Fruit fly (Drosophila melanogaster) whole organism, adult: ENCODE results near the gene Prim2.

ENCODE experiments used
- CG12768 ChIP-seq: fragments of 200-800 bp; sonication (Bioruptor generic); optimal IDR thresholded peaks from 2 replicates; lab custom pipeline; 2017; ENCODE audit warnings: missing biosample characterization, missing genetic modification characterization, mild to moderate bottlenecking, moderate library complexity, missing genetic modification reagents
- CG14711 ChIP-seq: fragments of 200-800 bp; sonication (Bioruptor generic); optimal IDR thresholded peaks from 2 replicates; lab custom pipeline; 2018; ENCODE audit warnings: missing biosample characterization, mild to moderate bottlenecking, missing genetic modification characterization, moderate library complexity
- CG33017 ChIP-seq: fragments of 200-800 bp; sonication (Bioruptor generic); optimal IDR thresholded peaks from 2 replicates; lab custom pipeline; 2018; ENCODE audit warnings: missing biosample characterization, mild to moderate bottlenecking, missing genetic modification characterization, moderate library complexity
- CG5204 ChIP-seq: fragments of 200-800 bp; sonication (Bioruptor generic); optimal IDR thresholded peaks from 2 replicates; lab custom pipeline; 2016; ENCODE audit warnings: missing biosample characterization, missing genetic modification characterization
- CG7045 ChIP-seq: fragments of 200-800 bp; sonication (Bioruptor generic); optimal IDR thresholded peaks from 2 replicates; lab custom pipeline; 2017; ENCODE audit warnings: missing biosample characterization, mild to moderate bottlenecking, missing genetic modification characterization
- kay ChIP-seq: fragments of 200-800 bp; sonication (Bioruptor generic); peaks from one replicate; lab custom pipeline; 2016; ENCODE audit warnings: missing biosample characterization, missing genetic modification characterization, borderline replicate concordance
- ovo ChIP-seq: fragments of 200-800 bp; sonication (Bioruptor generic); optimal IDR thresholded peaks from 2 replicates; lab custom pipeline; 2016; ENCODE audit warnings: missing biosample characterization, missing genetic modification characterization
- tj ChIP-seq: fragments of 200-800 bp; sonication (Bioruptor generic); optimal IDR thresholded peaks from 3 replicates; lab custom pipeline; 2017; ENCODE audit warnings: missing biosample characterization, mild to moderate bottlenecking, missing genetic modification characterization, moderate library complexity

DNA sequence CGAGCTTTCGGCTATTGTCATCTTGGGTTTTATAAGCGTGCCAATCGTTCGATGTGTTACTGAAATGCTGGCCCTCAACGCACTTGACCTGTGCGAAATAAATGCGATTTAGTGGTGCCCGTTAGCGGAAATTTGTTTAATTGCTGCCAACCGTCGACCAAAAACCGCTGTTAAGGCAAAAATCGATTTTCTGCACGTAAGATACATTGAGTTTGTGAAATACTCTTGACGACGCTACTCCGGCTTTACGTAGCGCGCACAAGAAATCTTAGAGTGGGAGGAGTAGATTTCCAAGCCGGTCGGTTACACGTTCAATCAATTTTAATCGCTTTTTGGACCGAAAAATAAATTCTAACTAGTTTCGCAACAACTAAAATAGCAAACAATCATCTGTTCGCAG lies 14.1 kb upstream of the Prim2 start:
- TF ChIP-seq CG7045 (GFP tag; lab: Kevin White, UChicago) (no peak), ovo (no peak), CG14711 (tag; lab: Kevin White, UChicago) (no peak), tj (GFP tag; lab: Kevin White, UChicago) (no peak), CG33017 (tag; lab: Kevin White, UChicago) (no peak), CG12768 (GFP tag; lab: Kevin White, UChicago) (no peak), kay (GFP tag; lab: Kevin White, UChicago) (no peak), CG5204 (GFP tag; lab: Kevin White, UChicago) (no peak)
